Fruit fly (Drosophila melanogaster) whole organism, embryonic: Measurements from ENCODE around the gene Plzf.

Experiments
- Ada2b ChIP-seq: fragments of 200-800 bp; sonication (Bioruptor generic); IDR thresholded peaks from 2 replicates; pipeline ENCODE4 v1.3.6; 2022; ENCODE audit warnings: missing biosample characterization, missing genetic modification characterization
- Bgb ChIP-seq: fragments of 200-800 bp; sonication (Bioruptor generic); IDR thresholded peaks from 2 replicates; pipeline ENCODE4 v1.3.6; 2022; ENCODE audit warnings: missing biosample characterization, missing genetic modification characterization; ENCODE audit not compliant: partially characterized antibody
- CG10274 ChIP-seq: fragments of 200-800 bp; sonication (Bioruptor generic); optimal IDR thresholded peaks from 3 replicates; lab custom pipeline; 2017; ENCODE audit warnings: missing biosample characterization, mild to moderate bottlenecking, missing genetic modification characterization
- CG10431 ChIP-seq: fragments of 200-800 bp; sonication (Bioruptor generic); optimal IDR thresholded peaks from 3 replicates; lab custom pipeline; 2018; ENCODE audit warnings: missing biosample characterization, mild to moderate bottlenecking, missing genetic modification characterization
- CG10462 ChIP-seq: fragments of 200-800 bp; sonication (Bioruptor generic); optimal IDR thresholded peaks from 2 replicates; lab custom pipeline; 2016; ENCODE audit warnings: missing biosample characterization, missing genetic modification characterization
- CG11085 ChIP-seq: fragments of 200-800 bp; sonication (Bioruptor generic); IDR thresholded peaks from 2 replicates; pipeline ENCODE4 v1.3.6; 2022; ENCODE audit warnings: missing biosample characterization, missing genetic modification characterization
- CG11696 ChIP-seq: fragments of 200-800 bp; sonication (Bioruptor generic); IDR thresholded peaks from 2 replicates; pipeline ENCODE4 v1.3.6; 2022; ENCODE audit warnings: missing biosample characterization, missing genetic modification characterization
- CG13424 ChIP-seq: fragments of 200-800 bp; sonication (Bioruptor generic); optimal IDR thresholded peaks from 2 replicates; lab custom pipeline; 2019; ENCODE audit warnings: missing biosample characterization, mild to moderate bottlenecking, missing genetic modification characterization, moderate library complexity
- CG13775 ChIP-seq: fragments of 200-800 bp; sonication (Bioruptor generic); optimal IDR thresholded peaks from 3 replicates; lab custom pipeline; 2017; ENCODE audit warnings: missing biosample characterization, mild to moderate bottlenecking, missing genetic modification characterization
- CG15479 ChIP-seq: fragments of 200-800 bp; sonication (Bioruptor generic); optimal IDR thresholded peaks from 3 replicates; lab custom pipeline; 2019; ENCODE audit warnings: missing biosample characterization, mild to moderate bottlenecking, missing genetic modification characterization, moderate library complexity
- CG17359 ChIP-seq: fragments of 200-800 bp; sonication (Bioruptor generic); optimal IDR thresholded peaks from 3 replicates; lab custom pipeline; 2018; ENCODE audit warnings: missing biosample characterization, mild to moderate bottlenecking, missing genetic modification characterization, moderate library complexity
- CG17612 ChIP-seq: fragments of 200-800 bp; sonication (Bioruptor generic); IDR thresholded peaks from 2 replicates; pipeline ENCODE4 v1.3.6; 2022; ENCODE audit warnings: missing biosample characterization, missing genetic modification characterization
- CG2120 ChIP-seq: fragments of 200-800 bp; sonication (Bioruptor generic); optimal IDR thresholded peaks from 3 replicates; lab custom pipeline; 2016; ENCODE audit warnings: missing biosample characterization, missing genetic modification characterization
- CG31388 ChIP-seq: fragments of 200-800 bp; sonication (Bioruptor generic); optimal IDR thresholded peaks from 2 replicates; lab custom pipeline; 2016; ENCODE audit warnings: missing biosample characterization, missing genetic modification characterization
- CG32532 ChIP-seq: fragments of 200-800 bp; sonication (Bioruptor generic); IDR thresholded peaks from 2 replicates; pipeline ENCODE4 v1.3.6; 2022; ENCODE audit warnings: missing biosample characterization, missing genetic modification characterization
- CG33557 ChIP-seq: fragments of 200-800 bp; sonication (Bioruptor generic); optimal IDR thresholded peaks from 2 replicates; lab custom pipeline; 2019; ENCODE audit warnings: missing biosample characterization, mild to moderate bottlenecking, missing genetic modification characterization, moderate library complexity
- CG34224 ChIP-seq: fragments of 200-800 bp; sonication (Bioruptor generic); IDR thresholded peaks from 3 replicates; pipeline ENCODE4 v1.3.6; 2022; ENCODE audit warnings: missing biosample characterization, missing genetic modification characterization; ENCODE audit not compliant: partially characterized antibody
- CG4328 ChIP-seq: fragments of 200-800 bp; sonication (Bioruptor generic); optimal IDR thresholded peaks from 3 replicates; lab custom pipeline; 2017; ENCODE audit warnings: missing biosample characterization, missing genetic modification reagents, missing genetic modification characterization
- CG4617 ChIP-seq: fragments of 200-800 bp; sonication (Bioruptor generic); optimal IDR thresholded peaks from 3 replicates; lab custom pipeline; 2016; ENCODE audit warnings: missing biosample characterization, missing genetic modification characterization, borderline replicate concordance
- CG5180 ChIP-seq: fragments of 200-800 bp; sonication (Bioruptor generic); optimal IDR thresholded peaks from 3 replicates; lab custom pipeline; 2017; ENCODE audit warnings: missing biosample characterization, missing genetic modification characterization, mild to moderate bottlenecking, moderate library complexity, missing genetic modification reagents
- CG9437 ChIP-seq: fragments of 200-800 bp; sonication (Bioruptor generic); optimal IDR thresholded peaks from 2 replicates; lab custom pipeline; 2018; ENCODE audit warnings: missing biosample characterization, mild to moderate bottlenecking, missing genetic modification characterization
- CG9876 ChIP-seq: fragments of 200-800 bp; sonication (Bioruptor generic); optimal IDR thresholded peaks from 2 replicates; lab custom pipeline; 2016; ENCODE audit warnings: missing biosample characterization, missing genetic modification characterization
- Fer1 ChIP-seq: fragments of 200-800 bp; sonication (Bioruptor generic); optimal IDR thresholded peaks from 2 replicates; lab custom pipeline; 2017; ENCODE audit warnings: missing biosample characterization, mild to moderate bottlenecking, missing genetic modification characterization
- Gug ChIP-seq: fragments of 200-800 bp; sonication (Bioruptor generic); IDR thresholded peaks from 4 replicates; pipeline ENCODE4 v1.3.6; 2022; ENCODE audit warnings: missing biosample characterization, missing genetic modification characterization
- Lim3 ChIP-seq: fragments of 200-800 bp; sonication (Bioruptor generic); IDR thresholded peaks from 2 replicates; pipeline ENCODE4 v1.3.6; 2022; ENCODE audit warnings: missing biosample characterization, missing genetic modification characterization
- Lpt ChIP-seq: fragments of >200 bp; optimal IDR thresholded peaks from 2 replicates; lab custom pipeline; 2018; ENCODE audit warnings: missing biosample characterization, missing genetic modification characterization
- Mes4 ChIP-seq: fragments of 200-800 bp; sonication (Bioruptor generic); optimal IDR thresholded peaks from 2 replicates; lab custom pipeline; 2016; ENCODE audit warnings: missing biosample characterization, missing genetic modification characterization
- Pdp1 ChIP-seq, 2 experiments: fragments of 200-800 bp; sonication (Bioruptor generic); optimal IDR thresholded peaks; 3 replicates each; lab custom pipeline; 2016; ENCODE audit warnings: missing biosample characterization in 2 of 2, missing genetic modification characterization in 2 of 2, mild to moderate bottlenecking in 1 of 2, moderate library complexity in 1 of 2
- Six4 ChIP-seq: fragments of 200-800 bp; sonication (Bioruptor generic); optimal IDR thresholded peaks from 2 replicates; lab custom pipeline; 2016; ENCODE audit warnings: missing biosample characterization, missing genetic modification characterization
- TFAM ChIP-seq: fragments of 200-800 bp; sonication (Bioruptor generic); optimal IDR thresholded peaks from 2 replicates; lab custom pipeline; 2017; ENCODE audit warnings: missing biosample characterization, missing genetic modification characterization, inconsistent platforms
- aop ChIP-seq: fragments of 200-800 bp; sonication (Bioruptor generic); IDR thresholded peaks from 2 replicates; pipeline ENCODE4 v1.3.6; 2022; ENCODE audit warnings: missing biosample characterization, missing genetic modification characterization
- bbx ChIP-seq: fragments of 200-800 bp; sonication (Bioruptor generic); IDR thresholded peaks from 2 replicates; pipeline ENCODE4 v1.3.6; 2022; ENCODE audit warnings: missing biosample characterization, missing genetic modification characterization; ENCODE audit not compliant: partially characterized antibody
- bigmax ChIP-seq: fragments of 200-800 bp; sonication (Bioruptor generic); optimal IDR thresholded peaks from 2 replicates; lab custom pipeline; 2018; ENCODE audit warnings: missing biosample characterization, mild to moderate bottlenecking, missing genetic modification characterization
- cad ChIP-seq: fragments of >200 bp; optimal IDR thresholded peaks from 2 replicates; lab custom pipeline; 2017; ENCODE audit warnings: missing biosample characterization, missing genetic modification characterization
- cg ChIP-seq: fragments of 200-800 bp; sonication (Bioruptor generic); optimal IDR thresholded peaks from 3 replicates; lab custom pipeline; 2019; ENCODE audit warnings: missing biosample characterization, mild to moderate bottlenecking, missing genetic modification characterization, moderate library complexity
- eve ChIP-seq, 2 experiments: fragments of >200 bp; optimal IDR thresholded peaks; 2 replicates each; lab custom pipeline; 2017; ENCODE audit warnings: missing biosample characterization in 2 of 2, missing genetic modification characterization in 2 of 2
- gfzf ChIP-seq: fragments of 200-800 bp; sonication (Bioruptor generic); optimal IDR thresholded peaks from 2 replicates; lab custom pipeline; 2016; ENCODE audit warnings: missing biosample characterization, mild to moderate bottlenecking, missing genetic modification characterization, moderate library complexity
- gsb-n ChIP-seq: fragments of 200-800 bp; sonication (Bioruptor generic); optimal IDR thresholded peaks from 3 replicates; lab custom pipeline; 2018; ENCODE audit warnings: missing biosample characterization, mild to moderate bottlenecking, missing genetic modification characterization
- lilli ChIP-seq: fragments of 200-800 bp; sonication (Bioruptor generic); optimal IDR thresholded peaks from 3 replicates; lab custom pipeline; 2016; ENCODE audit warnings: missing biosample characterization, missing genetic modification characterization
- luna ChIP-seq: fragments of 200-800 bp; sonication (Bioruptor generic); optimal IDR thresholded peaks from 2 replicates; lab custom pipeline; 2016; ENCODE audit warnings: missing biosample characterization, missing genetic modification characterization
- oc ChIP-seq: fragments of 200-800 bp; sonication (Bioruptor generic); optimal IDR thresholded peaks from 2 replicates; lab custom pipeline; 2018; ENCODE audit warnings: missing biosample characterization, mild to moderate bottlenecking, missing genetic modification characterization, moderate library complexity
- odd ChIP-seq: fragments of 200-800 bp; sonication (Bioruptor generic); optimal IDR thresholded peaks from 2 replicates; lab custom pipeline; 2017; ENCODE audit warnings: missing biosample characterization, mild to moderate bottlenecking, missing genetic modification characterization
- repo ChIP-seq: fragments of 200-800 bp; sonication (Bioruptor generic); optimal IDR thresholded peaks from 2 replicates; lab custom pipeline; 2016; ENCODE audit warnings: missing biosample characterization, missing genetic modification characterization
- sima ChIP-seq: fragments of 200-800 bp; sonication (Bioruptor generic); optimal IDR thresholded peaks from 2 replicates; lab custom pipeline; 2016; ENCODE audit warnings: missing biosample characterization, missing genetic modification characterization
- slou ChIP-seq: fragments of 200-800 bp; sonication (Bioruptor generic); optimal IDR thresholded peaks from 3 replicates; lab custom pipeline; 2016; ENCODE audit warnings: missing biosample characterization, missing genetic modification characterization
- sqz ChIP-seq: fragments of 200-800 bp; sonication (Bioruptor generic); optimal IDR thresholded peaks from 3 replicates; lab custom pipeline; 2018; ENCODE audit warnings: missing biosample characterization, mild to moderate bottlenecking, missing genetic modification characterization
- ssp ChIP-seq: fragments of 200-800 bp; sonication (Bioruptor generic); IDR thresholded peaks from 2 replicates; pipeline ENCODE4 v1.3.6; 2022; ENCODE audit warnings: missing biosample characterization, missing genetic modification characterization

The Plzf gene

dm6 chr2L:12013243-12013642 is 35.5 kb downstream of the Plzf start:
- TF ChIP-seq aop (GFP tag; lab: Robert Waterston, UW) = no peak
- TF ChIP-seq Mes4 = no peak
- no peak for TF ChIP-seq CG17359 (tag; lab: Kevin White, UChicago)
- no peak for TF ChIP-seq CG4328 (GFP tag; lab: Kevin White, UChicago)
- no peak for TF ChIP-seq luna (GFP tag; lab: Kevin White, UChicago)
- no peak for TF ChIP-seq CG9876
- no peak for TF ChIP-seq CG10462 (GFP tag; lab: Kevin White, UChicago)
- no peak for TF ChIP-seq CG33557 (GFP tag; lab: Kevin White, UChicago)
- TF ChIP-seq, all 482 proteins: peak for 0

dm6 chr2L:12011682-12012655 is 36.7 kb downstream of the Plzf start:
- TF ChIP-seq CG15479 = peak; percentile 90
- peak; percentile 77 for TF ChIP-seq repo (GFP tag; lab: Kevin White, UChicago)
- no peak for TF ChIP-seq bbx (GFP tag; lab: Robert Waterston, UW)
- TF ChIP-seq CG17612 (GFP tag; lab: Robert Waterston, UW) = no peak
- TF ChIP-seq Pdp1 (GFP tag; optimal IDR thresholded peaks at IDR 0.05; lab: Kevin White, UChicago) = peak; percentile 72 to 94
- TF ChIP-seq lilli (GFP tag; lab: Kevin White, UChicago) = peak; percentile 86
- TF ChIP-seq CG11696 (GFP tag; lab: Robert Waterston, UW) = no peak
- TF ChIP-seq CG5180 = peak; percentile 91
- no peak for TF ChIP-seq gsb-n (tag; lab: Kevin White, UChicago)
- TF ChIP-seq eve (GFP tag; optimal IDR thresholded peaks at IDR 0.05; lab: Kevin White, UChicago) = no peak
- TF ChIP-seq ssp (GFP tag; lab: Robert Waterston, UW) = no peak
- TF ChIP-seq Fer1 (GFP tag; lab: Kevin White, UChicago) = peak; percentile 90
- peak; percentile 38 for TF ChIP-seq sqz (GFP tag; lab: Kevin White, UChicago)
- TF ChIP-seq CG33557 (GFP tag; lab: Kevin White, UChicago) = peak; percentile 32
- TF ChIP-seq CG10274 = peak; percentile 48
- TF ChIP-seq CG11085 (GFP tag; lab: Robert Waterston, UW) = no peak
- no peak for TF ChIP-seq TFAM (GFP tag; lab: Kevin White, UChicago)
- TF ChIP-seq bigmax = peak; percentile 56
- peak; percentile 55 for TF ChIP-seq CG13424 (tag; lab: Kevin White, UChicago)
- TF ChIP-seq sima = no peak
- TF ChIP-seq CG34224 (GFP tag; lab: Robert Waterston, UW) = no peak
- TF ChIP-seq Bgb (GFP tag; lab: Robert Waterston, UW) = no peak
- no peak for TF ChIP-seq CG4617
- TF ChIP-seq Six4 (GFP tag; lab: Kevin White, UChicago) = peak; percentile 58
- peak; percentile 37 for TF ChIP-seq cg (GFP tag; lab: Kevin White, UChicago)
- no peak for TF ChIP-seq Lpt
- no peak for TF ChIP-seq Ada2b (GFP tag; lab: Robert Waterston, UW)
- peak; percentile 91 for TF ChIP-seq Gug (GFP tag; lab: Robert Waterston, UW)
- TF ChIP-seq slou (GFP tag; lab: Kevin White, UChicago) = peak; percentile 13
- TF ChIP-seq CG10431 (GFP tag; lab: Kevin White, UChicago) = peak; percentile 51
- TF ChIP-seq CG32532 = no peak
- TF ChIP-seq CG31388 = peak; percentile 26
- peak; percentile 81 for TF ChIP-seq oc (tag; lab: Kevin White, UChicago)
- TF ChIP-seq odd (GFP tag; lab: Kevin White, UChicago) = peak; percentile 20
- TF ChIP-seq cad (GFP tag; lab: Kevin White, UChicago) = peak; percentile 77
- peak; percentile 30 for TF ChIP-seq CG13775
- TF ChIP-seq Lim3 (GFP tag; lab: Robert Waterston, UW) = no peak
- TF ChIP-seq gfzf = peak; percentile 15
- peak; percentile 88 for TF ChIP-seq CG2120 (GFP tag; lab: Kevin White, UChicago)
- no peak for TF ChIP-seq CG9437 (GFP tag; lab: Kevin White, UChicago)
